Fruit fly (Drosophila melanogaster): ENCODE data around the gene JMJD5.

DNA sequence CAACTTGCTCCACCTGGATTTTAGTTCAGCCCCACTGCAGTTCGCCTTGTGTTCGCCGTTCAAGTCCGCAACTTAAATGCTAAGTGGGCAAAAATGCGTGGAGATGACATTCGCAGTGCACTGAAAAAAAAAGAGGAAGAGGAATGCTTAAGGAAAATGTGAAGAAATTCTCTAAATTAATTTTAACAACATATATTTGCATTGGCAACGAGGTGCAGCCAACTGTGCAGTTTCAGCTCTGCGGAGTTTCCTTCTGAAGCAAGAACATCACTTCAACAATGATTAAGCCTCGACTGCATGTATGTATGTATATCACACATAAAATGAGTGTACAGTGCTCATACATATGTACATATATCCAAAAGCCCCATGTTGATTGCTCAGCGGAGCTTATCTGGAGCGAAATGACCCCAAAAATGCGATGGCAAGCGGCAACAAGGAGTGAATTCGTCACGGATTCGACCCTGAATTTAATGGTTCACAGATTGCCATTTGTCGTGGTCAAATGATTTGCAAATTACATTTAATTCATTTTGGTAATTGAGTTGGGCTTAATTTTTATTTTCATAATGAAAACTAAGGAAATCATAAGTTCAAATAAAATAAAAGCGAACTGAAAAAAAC is 20.1 kb downstream of the JMJD5 start:
- TF ChIP-seq kay (GFP tag; ENCODE audit: borderline replicate concordance), result no peak
- no peak for TF ChIP-seq bab1 (GFP tag; optimal IDR thresholded peaks at IDR 0.05)
- TF ChIP-seq CG33017 (tag; optimal IDR thresholded peaks at IDR 0.05), result no peak
- TF ChIP-seq Crg-1 (GFP tag; optimal IDR thresholded peaks at IDR 0.05), result no peak
- TF ChIP-seq CG11617 (GFP tag; optimal IDR thresholded peaks at IDR 0.05), result no peak
- no peak for TF ChIP-seq toe (GFP tag; optimal IDR thresholded peaks at IDR 0.05)
- no peak for TF ChIP-seq Mnt (GFP tag; optimal IDR thresholded peaks at IDR 0.05)
- TF ChIP-seq cnc (optimal IDR thresholded peaks at IDR 0.05), result no peak
- no peak for TF ChIP-seq CG7045 (GFP tag; optimal IDR thresholded peaks at IDR 0.05)
- no peak for TF ChIP-seq CG1620 (GFP tag; optimal IDR thresholded peaks at IDR 0.05)
- no peak for TF ChIP-seq CG12768 (GFP tag; optimal IDR thresholded peaks at IDR 0.05)
- TF ChIP-seq CG5204 (GFP tag; optimal IDR thresholded peaks at IDR 0.05), result no peak
- TF ChIP-seq cic (GFP tag; optimal IDR thresholded peaks at IDR 0.05), result no peak
- no peak for TF ChIP-seq pad (GFP tag; optimal IDR thresholded peaks at IDR 0.05)

Data from whole organism, adult.